Fruit fly (Drosophila melanogaster): ENCODE results near the gene CIA30.

- TF ChIP-seq ttk (optimal IDR thresholded peaks at IDR 0.05): no peak
- TF ChIP-seq Myc (optimal IDR thresholded peaks at IDR 0.05): no peak
- TF ChIP-seq Sin3A (optimal IDR thresholded peaks at IDR 0.05): no peak
- TF ChIP-seq h (optimal IDR thresholded peaks at IDR 0.05): no peak
- TF ChIP-seq psq (optimal IDR thresholded peaks at IDR 0.05): no peak
These were observed 28.4 kb upstream of the CIA30 start for dm6 chr3R:29708322-29708721.

Measured in Kc167 (cell line).